Fruit fly (Drosophila melanogaster): ENCODE results near the gene RPA2.

RPA2 gene

dm6 chr2L:20965001-20965400 lies 39.1 kb upstream of the RPA2 start:
- peak; percentile 34 for TF ChIP-seq oc (tag; optimal IDR thresholded peaks at IDR 0.05)
- no peak for TF ChIP-seq ara (GFP tag; IDR thresholded peaks at IDR 0.05)
- TF ChIP-seq nom (GFP tag; optimal IDR thresholded peaks at IDR 0.05), result peak; percentile 14
- TF ChIP-seq kni (GFP tag; optimal IDR thresholded peaks at IDR 0.05), result peak; percentile 22
- TF ChIP-seq CG4707 (GFP tag; optimal IDR thresholded peaks at IDR 0.05), result no peak
- TF ChIP-seq pnt (GFP tag; optimal IDR thresholded peaks at IDR 0.05), result no peak
- peak; percentile 87 for TF ChIP-seq grn (GFP tag; optimal IDR thresholded peaks at IDR 0.05)
- TF ChIP-seq sima (GFP tag; optimal IDR thresholded peaks at IDR 0.05), result no peak
- no peak for TF ChIP-seq Usf (GFP tag; optimal IDR thresholded peaks at IDR 0.05)
- TF ChIP-seq Neu2 (GFP tag; optimal IDR thresholded peaks at IDR 0.05; ENCODE audit: borderline replicate concordance), result no peak
- TF ChIP-seq Abd-B (GFP tag; optimal IDR thresholded peaks at IDR 0.05), result no peak
- no peak for TF ChIP-seq crol (GFP tag; IDR thresholded peaks at IDR 0.05)
- TF ChIP-seq CG2199 (GFP tag; IDR thresholded peaks at IDR 0.05), result 0 out of 3 replicates have a peak, but pooled peaks have one; percentile 22
- TF ChIP-seq Med (GFP tag), result no peak
- no peak for TF ChIP-seq zfh2 (GFP tag; optimal IDR thresholded peaks at IDR 0.05)
- TF ChIP-seq bsh (GFP tag; optimal IDR thresholded peaks at IDR 0.05), result no peak
- no peak for TF ChIP-seq hb (GFP tag; IDR thresholded peaks at IDR 0.05; ENCODE audit: partially characterized antibody)
- no peak for TF ChIP-seq HHEX (GFP tag; optimal IDR thresholded peaks at IDR 0.05)
- TF ChIP-seq CG7271 (tag; optimal IDR thresholded peaks at IDR 0.05), result no peak

DNA sequence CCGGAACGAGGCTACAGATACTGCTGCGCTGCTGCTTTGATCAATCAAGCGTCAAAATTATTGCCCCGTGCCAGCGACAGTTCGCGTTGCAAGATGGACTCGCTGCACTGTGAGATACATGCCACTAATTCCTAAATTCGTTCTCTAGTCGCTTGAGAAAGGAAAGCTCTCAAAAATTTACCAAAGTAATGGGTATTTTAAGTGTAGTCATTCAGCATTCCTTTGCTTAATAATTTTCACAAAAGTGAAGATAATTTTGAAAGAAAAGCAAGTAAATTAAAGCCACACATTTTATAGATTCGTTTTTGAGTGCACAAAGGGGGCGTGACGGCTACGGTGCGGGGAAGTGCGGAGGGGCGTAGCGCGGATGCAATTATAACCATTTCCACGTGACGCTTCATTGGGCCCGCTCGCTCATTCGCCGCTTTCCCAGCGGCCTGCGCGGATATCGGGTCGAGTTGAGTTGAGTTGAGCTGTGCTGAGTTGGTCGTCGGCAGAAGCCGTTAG lies 34.1 kb upstream of the RPA2 start:
- TF ChIP-seq slou (GFP tag; optimal IDR thresholded peaks at IDR 0.05) (no peak), crol (GFP tag; IDR thresholded peaks at IDR 0.05) (peak; percentile 59; the same call in 1 of the 2 replicates), CTCF (GFP tag; optimal IDR thresholded peaks at IDR 0.05) (no peak), gem (tag; optimal IDR thresholded peaks at IDR 0.05) (peak; percentile 6), pita (GFP tag; optimal IDR thresholded peaks at IDR 0.05) (no peak), sens (GFP tag) (peak; percentile 30), CG8089 (GFP tag; optimal IDR thresholded peaks at IDR 0.05) (no peak), CoRest (tag; optimal IDR thresholded peaks at IDR 0.05) (no peak), CG18262 (tag; optimal IDR thresholded peaks at IDR 0.05) (peak; percentile 10), Med (GFP tag) (peak; percentile 8), CG10147 (GFP tag; optimal IDR thresholded peaks at IDR 0.05) (no peak), Sry-β (GFP tag; optimal IDR thresholded peaks at IDR 0.05) (no peak), gsb-n (tag; optimal IDR thresholded peaks at IDR 0.05) (peak; percentile 11), Sox102F (GFP tag; optimal IDR thresholded peaks at IDR 0.05) (peak; percentile 1), CG2199 (GFP tag; IDR thresholded peaks at IDR 0.05) (0 out of 3 replicates have a peak, but pooled peaks have one; percentile 22), CG1603 (tag; optimal IDR thresholded peaks at IDR 0.05) (peak; percentile 21), mam (GFP tag; optimal IDR thresholded peaks at IDR 0.05) (no peak), Nf-YA (GFP tag; IDR thresholded peaks at IDR 0.05) (no peak)

dm6 chr2L:20957968-20958367 lies 32.0 kb upstream of the RPA2 start:
- TF ChIP-seq sens (GFP tag) (peak; percentile 29), CG18011 (GFP tag; optimal IDR thresholded peaks at IDR 0.05) (peak; percentile 52), usp (GFP tag; optimal IDR thresholded peaks at IDR 0.05) (no peak), Pdp1 (GFP tag; optimal IDR thresholded peaks at IDR 0.05) (peak in 1 of 2 experiments; percentile 66), Lhr (GFP tag; optimal IDR thresholded peaks at IDR 0.05) (no peak)
